Worm (Caenorhabditis elegans) whole organism, young adult: Measurements from ENCODE around the gene rga-5.
A peak's percentile ranks its signal among the peaks of the same experiment; 100 is the strongest.

Experiments used
- B0261.1 ChIP-seq: sonication (generic microtip); optimal IDR thresholded peaks from 2 replicates; lab custom pipeline; 2016; ENCODE audit warnings: mild to moderate bottlenecking, missing genetic modification characterization, moderate library complexity, missing compliant biosample characterization
- D2030.7 ChIP-seq: fragments of 200-800 bp; sonication (Bioruptor generic); IDR thresholded peaks from 2 replicates; pipeline ENCODE4 v1.3.6; 2022; ENCODE audit warnings: missing genetic modification reagents, missing genetic modification characterization, missing compliant biosample characterization
- F49E8.2 ChIP-seq: sonication (generic microtip); optimal IDR thresholded peaks from 3 replicates; lab custom pipeline; 2017; ENCODE audit warnings: missing genetic modification characterization, mild to moderate bottlenecking, missing compliant biosample characterization, antibody characterized with exemption, moderate library complexity; ENCODE audit not compliant: insufficient read depth
- F52B5.7 ChIP-seq: sonication (generic microtip); optimal IDR thresholded peaks from 2 replicates; lab custom pipeline; 2016; ENCODE audit warnings: mild to moderate bottlenecking, missing genetic modification characterization, missing compliant biosample characterization
- F57C9.4 ChIP-seq: sonication (generic microtip); optimal IDR thresholded peaks from 2 replicates; lab custom pipeline; 2017; ENCODE audit warnings: mild to moderate bottlenecking, missing genetic modification characterization, missing compliant biosample characterization
- Y56A3A.18 ChIP-seq: fragments of 200-800 bp; sonication (Bioruptor generic); IDR thresholded peaks from 2 replicates; pipeline ENCODE4 v1.3.6; 2022; ENCODE audit warnings: missing genetic modification reagents, missing genetic modification characterization, missing compliant biosample characterization
- Y67H2A.10 ChIP-seq: fragments of 200-800 bp; sonication (Bioruptor generic); conservative IDR thresholded peaks from 2 replicates; pipeline ENCODE4 v1.3.6; 2022; ENCODE audit warnings: missing genetic modification reagents, missing genetic modification characterization, missing compliant biosample characterization
- akir-1 ChIP-seq: fragments of 200-800 bp; sonication (Bioruptor generic); optimal IDR thresholded peaks from 2 replicates; lab custom pipeline; 2018; ENCODE audit warnings: mild to moderate bottlenecking, missing genetic modification characterization, moderate library complexity, missing compliant biosample characterization
- ama-1 ChIP-seq, 3 experiments: fragments of 150-350 bp in 1 of 3; sonication (generic microtip) in 2 of 3; optimal IDR thresholded peaks; 2 replicates each; lab custom pipeline; 2014 to 2018; ENCODE audit warnings: missing biosample characterization in 2 of 3, missing genetic modification characterization in 2 of 3, missing genetic modification reagents in 2 of 3
- atf-7 ChIP-seq: sonication (generic microtip); optimal IDR thresholded peaks from 2 replicates; lab custom pipeline; 2017; ENCODE audit warnings: mild to moderate bottlenecking, missing genetic modification characterization, missing compliant biosample characterization
- attf-6 ChIP-seq: fragments of 200-800 bp; sonication (Bioruptor generic); IDR thresholded peaks from 2 replicates; pipeline ENCODE4 v1.3.6; 2022; ENCODE audit warnings: missing genetic modification reagents, missing genetic modification characterization, missing compliant biosample characterization
- bed-1 ChIP-seq: fragments of 200-800 bp; sonication (Bioruptor generic); IDR thresholded peaks from 2 replicates; pipeline ENCODE4 v1.3.6; 2022; ENCODE audit warnings: missing genetic modification reagents, missing genetic modification characterization, missing compliant biosample characterization
- bed-2 ChIP-seq: fragments of 200-800 bp; sonication (Bioruptor generic); IDR thresholded peaks from 2 replicates; pipeline ENCODE4 v1.3.6; 2022; ENCODE audit warnings: missing genetic modification reagents, missing genetic modification characterization, missing compliant biosample characterization
- cebp-1 ChIP-seq, 2 experiments: fragments of 200-800 bp in 1 of 2; sonication (Bioruptor generic) in 1 of 2; sonication (generic microtip) in 1 of 2; IDR thresholded peaks in 1 of 2; optimal IDR thresholded peaks in 1 of 2; 2 replicates each; pipeline versions ENCODE4 v1.3.6 to Lab custom; 2017 to 2022; ENCODE audit warnings: missing compliant biosample characterization in 2 of 2, missing genetic modification characterization in 2 of 2, mild to moderate bottlenecking in 1 of 2, missing genetic modification reagents in 1 of 2, moderate library complexity in 1 of 2
- die-1 ChIP-seq: sonication (generic microtip); optimal IDR thresholded peaks from 2 replicates; lab custom pipeline; 2016; ENCODE audit warnings: missing genotype, mild to moderate bottlenecking, missing genetic modification characterization, missing compliant biosample characterization
- dox-1 ChIP-seq: fragments of 200-800 bp; sonication (Bioruptor generic); IDR thresholded peaks from 2 replicates; pipeline ENCODE4 v1.3.6; 2022; ENCODE audit warnings: missing genetic modification reagents, missing genetic modification characterization, missing compliant biosample characterization
- gei-17 ChIP-seq: fragments of 200-800 bp; sonication (Bioruptor generic); optimal IDR thresholded peaks from 2 replicates; lab custom pipeline; 2018; ENCODE audit warnings: mild to moderate bottlenecking, missing genetic modification characterization, missing compliant biosample characterization
- him-1 ChIP-seq: sonication (generic microtip); optimal IDR thresholded peaks from 2 replicates; lab custom pipeline; 2016; ENCODE audit warnings: missing genotype, missing genetic modification reagents, missing genetic modification characterization, missing compliant biosample characterization
- hlh-12 ChIP-seq: sonication (generic microtip); optimal IDR thresholded peaks from 2 replicates; lab custom pipeline; 2016; ENCODE audit warnings: missing genetic modification characterization, missing compliant biosample characterization
- hmg-1.2 ChIP-seq: fragments of 200-800 bp; sonication (Bioruptor generic); IDR thresholded peaks from 2 replicates; pipeline ENCODE4 v1.3.6; 2022; ENCODE audit warnings: missing genetic modification reagents, missing genetic modification characterization, missing compliant biosample characterization
- hsf-1 ChIP-seq: fragments of 200-800 bp; sonication (Bioruptor generic); IDR thresholded peaks from 2 replicates; pipeline ENCODE4 v1.3.6; 2022; ENCODE audit warnings: missing genetic modification reagents, missing genetic modification characterization, missing compliant biosample characterization
- lin-54 ChIP-seq: fragments of 200-800 bp; sonication (Bioruptor generic); optimal IDR thresholded peaks from 2 replicates; lab custom pipeline; 2018; ENCODE audit warnings: mild to moderate bottlenecking, missing genetic modification characterization, missing compliant biosample characterization
- lsl-1 ChIP-seq: fragments of 200-800 bp; sonication (Bioruptor generic); optimal IDR thresholded peaks from 2 replicates; lab custom pipeline; 2018; ENCODE audit warnings: mild to moderate bottlenecking, missing genetic modification characterization, moderate library complexity, missing compliant biosample characterization
- madf-8 ChIP-seq: fragments of 200-800 bp; sonication (Bioruptor generic); conservative IDR thresholded peaks from 2 replicates; pipeline ENCODE4 v1.3.6; 2022; ENCODE audit warnings: missing genetic modification reagents, missing genetic modification characterization, missing compliant biosample characterization
- mxl-1 ChIP-seq: sonication (generic microtip); optimal IDR thresholded peaks from 2 replicates; lab custom pipeline; 2016; ENCODE audit warnings: missing genetic modification characterization, missing compliant biosample characterization
- nhr-120 ChIP-seq: fragments of 200-800 bp; sonication (Bioruptor generic); IDR thresholded peaks from 2 replicates; pipeline ENCODE4 v1.3.6; 2022; ENCODE audit warnings: missing genetic modification characterization, missing compliant biosample characterization
- nhr-27 ChIP-seq: fragments of 200-800 bp; sonication (Bioruptor generic); optimal IDR thresholded peaks from 2 replicates; lab custom pipeline; 2018; ENCODE audit warnings: mild to moderate bottlenecking, missing genetic modification characterization, moderate library complexity, missing compliant biosample characterization
- pha-4 ChIP-seq: fragments of 150-350 bp; sonication (generic microtip); optimal IDR thresholded peaks from 2 replicates; lab custom pipeline; 2014; ENCODE audit warnings: missing biosample characterization, missing genetic modification reagents, missing genetic modification characterization
- rec-8 ChIP-seq, 2 experiments: sonication (generic microtip); optimal IDR thresholded peaks; 2 replicates each; lab custom pipeline; 2016; ENCODE audit warnings: mild to moderate bottlenecking in 2 of 2, missing genetic modification characterization in 2 of 2, missing genetic modification reagents in 2 of 2, missing genotype in 2 of 2, missing biosample characterization in 1 of 2, missing compliant biosample characterization in 1 of 2, moderate library complexity in 1 of 2
- rpc-1 ChIP-seq, 2 experiments: fragments of 150-350 bp in 1 of 2; sonication (generic microtip) in 1 of 2; optimal IDR thresholded peaks; 2 replicates each; lab custom pipeline; 2014 to 2018; ENCODE audit warnings: missing biosample characterization in 1 of 2, missing genetic modification characterization in 1 of 2, missing genetic modification reagents in 1 of 2, missing genotype in 1 of 2
- snpc-1.1 ChIP-seq: sonication (generic microtip); optimal IDR thresholded peaks from 2 replicates; lab custom pipeline; 2017; ENCODE audit warnings: missing genetic modification characterization, mild to moderate bottlenecking, missing compliant biosample characterization, antibody characterized with exemption, moderate library complexity, missing genotype, missing genetic modification reagents; ENCODE audit not compliant: insufficient read depth
- snpc-1.3 ChIP-seq: sonication (generic microtip); optimal IDR thresholded peaks from 2 replicates; lab custom pipeline; 2017; ENCODE audit warnings: missing genetic modification characterization, mild to moderate bottlenecking, missing compliant biosample characterization, antibody characterized with exemption, moderate library complexity, missing genotype, missing genetic modification reagents; ENCODE audit not compliant: insufficient read depth
- snpc-3.4 ChIP-seq: sonication (generic microtip); optimal IDR thresholded peaks from 2 replicates; lab custom pipeline; 2017; ENCODE audit warnings: missing genetic modification characterization, mild to moderate bottlenecking, missing compliant biosample characterization, antibody characterized with exemption, moderate library complexity, missing genotype, missing genetic modification reagents
- snpc-4 ChIP-seq, 5 experiments: fragments of 150-350 bp in 1 of 5; sonication (generic microtip) in 4 of 5; optimal IDR thresholded peaks; 2 replicates each; lab custom pipeline; 2014 to 2018; ENCODE audit warnings: missing genetic modification characterization in 5 of 5, missing biosample characterization in 3 of 5, antibody characterized with exemption in 2 of 5, mild to moderate bottlenecking in 2 of 5, missing compliant biosample characterization in 2 of 5, missing genotype in 2 of 5, moderate library complexity in 2 of 5, missing genetic modification reagents in 1 of 5
- somi-1 ChIP-seq: fragments of 200-800 bp; sonication (Bioruptor generic); optimal IDR thresholded peaks from 2 replicates; lab custom pipeline; 2018; ENCODE audit warnings: mild to moderate bottlenecking, missing genetic modification characterization, missing compliant biosample characterization
- sptf-2 ChIP-seq: fragments of 200-800 bp; sonication (Bioruptor generic); optimal IDR thresholded peaks from 2 replicates; lab custom pipeline; 2018; ENCODE audit warnings: mild to moderate bottlenecking, missing genetic modification characterization, missing compliant biosample characterization
- tbp1 ChIP-seq: fragments of 200-800 bp; sonication (Bioruptor generic); optimal IDR thresholded peaks from 2 replicates; lab custom pipeline; 2018; ENCODE audit warnings: mild to moderate bottlenecking, missing genetic modification characterization, missing compliant biosample characterization
- tlf-1 ChIP-seq: fragments of 200-800 bp; sonication (Bioruptor generic); optimal IDR thresholded peaks from 2 replicates; lab custom pipeline; 2018; ENCODE audit warnings: mild to moderate bottlenecking, missing genetic modification characterization, missing compliant biosample characterization
- zim-3 ChIP-seq: sonication (generic microtip); optimal IDR thresholded peaks from 2 replicates; lab custom pipeline; 2017; ENCODE audit warnings: mild to moderate bottlenecking, missing genetic modification characterization, moderate library complexity, missing compliant biosample characterization
- ztf-18 ChIP-seq: sonication (generic microtip); optimal IDR thresholded peaks from 2 replicates; lab custom pipeline; 2016; ENCODE audit warnings: missing genotype, mild to moderate bottlenecking, missing genetic modification characterization, missing compliant biosample characterization
- ztf-26 ChIP-seq: sonication (generic microtip); optimal IDR thresholded peaks from 2 replicates; lab custom pipeline; 2017; ENCODE audit warnings: missing genetic modification characterization, missing compliant biosample characterization

The rga-5 gene

DNA sequence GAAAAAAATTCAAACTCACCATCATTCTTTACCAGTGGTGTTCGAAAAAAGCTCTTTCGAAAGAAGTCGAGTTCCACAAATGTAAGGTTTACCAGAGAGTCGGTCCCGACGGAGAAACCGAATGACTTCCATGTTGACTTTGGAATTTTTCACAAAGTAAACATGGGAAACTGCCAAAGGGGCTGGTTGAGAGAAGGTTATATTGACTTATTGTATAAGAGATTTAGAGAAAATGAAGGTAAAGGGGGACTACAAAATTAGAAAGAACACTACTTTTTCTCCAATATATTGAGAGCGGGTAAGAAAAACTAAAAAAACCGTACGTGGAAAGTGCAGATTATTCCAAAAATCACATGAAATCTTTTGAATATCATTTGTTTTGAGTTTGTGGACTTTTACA, 37.5 kb downstream of the rga-5 start, which contains the start of gene vamp-8:
vamp-8 (minus strand) TSS at position 25 of the 400 bp plus-strand sequence.
- TF ChIP-seq akir-1 (GFP tag; lab: Kevin White, UChicago) (no peak), bed-2 (GFP tag; lab: Robert Waterston, UW) (no peak), F57C9.4 (no peak), lin-54 (no peak), pha-4 (peak; percentile 19)

DNA sequence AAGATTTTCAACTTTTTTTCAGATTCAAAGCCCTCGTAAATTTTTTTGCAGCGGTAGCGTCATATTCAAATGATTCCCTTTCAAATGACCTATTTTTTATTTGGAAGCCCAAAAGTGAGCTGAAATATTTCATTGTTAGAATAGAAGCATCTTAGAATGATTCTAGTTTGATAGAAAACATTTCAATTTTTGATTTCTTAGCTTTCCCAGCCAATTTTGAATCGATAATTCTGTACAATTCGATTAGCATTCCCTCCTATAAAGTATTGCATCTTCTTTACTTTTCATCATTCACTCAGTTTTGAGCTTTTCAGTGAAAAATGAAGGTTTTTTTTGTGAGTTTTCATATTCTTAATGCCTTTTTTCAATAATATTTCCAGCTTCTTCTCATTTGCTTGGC, 39.1 kb downstream of the rga-5 start, which contains the start of gene B0513.90:
B0513.90 (plus strand) TSS at position 301 of the 400 bp plus-strand sequence.
- TF ChIP-seq nhr-120 (GFP tag; lab: Robert Waterston, UW) (no peak), gei-17 (GFP tag; lab: Kevin White, UChicago) (no peak), sptf-2 (GFP tag; lab: Kevin White, UChicago) (no peak), hlh-12 (tag; lab: Kevin White, UChicago) (no peak), ztf-26 (tag; lab: Kevin White, UChicago) (no peak)
- TF ChIP-seq, all 124 proteins: peak for 0

DNA sequence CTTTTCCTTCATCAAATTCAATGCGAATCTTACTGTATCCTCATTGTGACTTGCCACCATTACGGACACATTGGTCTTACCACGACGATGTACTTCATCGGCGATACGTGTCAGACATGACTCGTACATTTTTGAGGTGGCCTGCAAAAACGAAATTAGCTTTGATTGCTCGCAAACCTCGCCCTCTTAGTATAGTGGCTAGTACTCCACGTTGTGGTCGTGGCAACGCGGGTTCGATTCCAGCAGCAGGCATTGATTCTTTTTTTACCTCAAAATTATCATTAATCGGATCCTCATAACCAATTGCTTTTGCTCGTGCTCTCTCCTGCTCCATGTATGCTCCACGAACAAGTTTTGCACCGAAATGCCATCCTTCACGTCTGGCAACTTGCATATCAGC, 42.4 kb downstream of the rga-5 start:
- TF ChIP-seq snpc-1.1 (tag; lab: Kevin White, UChicago) (peak; percentile 29), hmg-1.2 (peak; percentile 45), F52B5.7 (peak; percentile 39), cebp-1 (GFP tag; IDR thresholded peaks at IDR 0.05; lab: Robert Waterston, UW) (no peak), cebp-1 (tag; optimal IDR thresholded peaks at IDR 0.05; lab: Kevin White, UChicago) (peak; percentile 20), tbp1 (peak; percentile 85), D2030.7 (GFP tag; lab: Robert Waterston, UW) (peak; percentile 53; the same call in 1 of the 2 replicates), rpc-1 (optimal IDR thresholded peaks at IDR 0.05; lab: Kevin White, UChicago) (peak; percentile 47), rpc-1 (tag; optimal IDR thresholded peaks at IDR 0.05; lab: Kevin White, UChicago) (peak; percentile 75), somi-1 (GFP tag; lab: Kevin White, UChicago) (no peak), atf-7 (tag; lab: Kevin White, UChicago) (no peak), F49E8.2 (tag; lab: Kevin White, UChicago) (peak; percentile 26), hsf-1 (GFP tag; lab: Robert Waterston, UW) (no peak), snpc-1.3 (tag; lab: Kevin White, UChicago) (peak; percentile 46), madf-8 (0 out of 2 replicates have a peak, but pooled peaks have one; percentile 11), Y56A3A.18 (GFP tag; lab: Robert Waterston, UW) (no peak), mxl-1 (tag; lab: Kevin White, UChicago) (peak; percentile 1), nhr-27 (tag; lab: Kevin White, UChicago) (no peak), rec-8 (tag; optimal IDR thresholded peaks at IDR 0.05; lab: Kevin White, UChicago) (no peak), ztf-18 (tag; lab: Kevin White, UChicago) (peak; percentile 63), die-1 (tag; lab: Kevin White, UChicago) (peak; percentile 60), attf-6 (GFP tag; lab: Robert Waterston, UW) (peak; percentile 95), him-1 (tag; lab: Kevin White, UChicago) (no peak), zim-3 (peak; percentile 7), tlf-1 (GFP tag; lab: Kevin White, UChicago) (no peak), dox-1 (GFP tag; lab: Robert Waterston, UW) (no peak; the same call in 1 of the 2 replicates), B0261.1 (tag; lab: Kevin White, UChicago) (peak; percentile 73), snpc-4 (GFP tag; optimal IDR thresholded peaks at IDR 0.05; lab: Kevin White, UChicago) (peak; percentile 86), snpc-4 (tag; optimal IDR thresholded peaks at IDR 0.05; lab: Kevin White, UChicago) (peak; percentile 2 to 96 (median 93)), bed-1 (0 out of 2 replicates have a peak, but pooled peaks have one; percentile 38), Y67H2A.10 (no peak), ama-1 (optimal IDR thresholded peaks at IDR 0.05; lab: Kevin White, UChicago) (no peak), ama-1 (GFP tag; optimal IDR thresholded peaks at IDR 0.05; lab: Kevin White, UChicago) (peak in 1 of 2 experiments; percentile 8), snpc-3.4 (tag; lab: Kevin White, UChicago) (peak; percentile 16), lsl-1 (GFP tag; lab: Kevin White, UChicago) (peak; percentile 25)
